Worm (Caenorhabditis elegans) whole organism, L1 larva: ENCODE data around the gene ZK1290.10.

ENCODE experiments used
- C34B4.2 ChIP-seq: sonication (generic microtip); optimal IDR thresholded peaks from 2 replicates; lab custom pipeline; 2017; ENCODE audit warnings: mild to moderate bottlenecking, missing genetic modification characterization, missing compliant biosample characterization
- F16B12.6 ChIP-seq: fragments of 150-350 bp; optimal IDR thresholded peaks from 2 replicates; lab custom pipeline; 2014; ENCODE audit warnings: missing biosample characterization, missing genetic modification characterization
- Y116A8C.19 ChIP-seq: sonication (generic microtip); optimal IDR thresholded peaks from 2 replicates; lab custom pipeline; 2016; ENCODE audit warnings: missing compliant biosample characterization, missing genetic modification characterization, borderline replicate concordance
- aha-1 ChIP-seq: fragments of 150-350 bp; optimal IDR thresholded peaks from 2 replicates; lab custom pipeline; 2014; ENCODE audit warnings: missing biosample characterization, missing genetic modification characterization
- alr-1 ChIP-seq: fragments of 200-800 bp; sonication (Bioruptor generic); optimal IDR thresholded peaks from 2 replicates; lab custom pipeline; 2018; ENCODE audit warnings: borderline replicate concordance, mild to moderate bottlenecking, missing genetic modification characterization, missing compliant biosample characterization
- ama-1 ChIP-seq: fragments of 150-350 bp; optimal IDR thresholded peaks from 2 replicates; lab custom pipeline; 2014
- blmp-1 ChIP-seq: fragments of 150-350 bp; optimal IDR thresholded peaks from 2 replicates; lab custom pipeline; 2014; ENCODE audit warnings: missing biosample characterization, missing genetic modification characterization
- ceh-82 ChIP-seq, 3 experiments: fragments of 150-350 bp in 1 of 3; sonication (generic microtip) in 2 of 3; optimal IDR thresholded peaks; 2 replicates each; lab custom pipeline; 2014 to 2017; ENCODE audit warnings: missing biosample characterization in 3 of 3, missing genetic modification characterization in 3 of 3
- ceh-88 ChIP-seq: fragments of 200-800 bp; sonication (Bioruptor generic); IDR thresholded peaks from 2 replicates; pipeline ENCODE4 v1.3.6; 2022; ENCODE audit warnings: missing genetic modification characterization, missing compliant biosample characterization
- ces-1 ChIP-seq: fragments of 150-350 bp; optimal IDR thresholded peaks from 2 replicates; lab custom pipeline; 2014; ENCODE audit warnings: missing biosample characterization, missing genetic modification reagents, missing genetic modification characterization
- dpl-1 ChIP-seq, 3 experiments: fragments of 150-350 bp in 2 of 3; sonication (generic microtip) in 1 of 3; optimal IDR thresholded peaks; 2 replicates each; lab custom pipeline; 2014 to 2017; ENCODE audit warnings: missing biosample characterization in 3 of 3, missing genetic modification characterization in 3 of 3, missing genetic modification reagents in 3 of 3
- efl-3 ChIP-seq: fragments of 200-800 bp; sonication (Bioruptor generic); optimal IDR thresholded peaks from 2 replicates; lab custom pipeline; 2018; ENCODE audit warnings: mild to moderate bottlenecking, missing genetic modification characterization, missing compliant biosample characterization
- egl-13 ChIP-seq: sonication (generic microtip); optimal IDR thresholded peaks from 2 replicates; lab custom pipeline; 2016; ENCODE audit warnings: missing genotype, missing genetic modification reagents, missing genetic modification characterization, missing compliant biosample characterization
- egl-27 ChIP-seq, 2 experiments: fragments of 150-350 bp in 1 of 2; sonication (generic microtip); optimal IDR thresholded peaks; 3 replicates each; lab custom pipeline; 2017 to 2018; ENCODE audit warnings: missing biosample characterization in 2 of 2, missing genetic modification characterization in 2 of 2, missing genetic modification reagents in 2 of 2
- elt-2 ChIP-seq: sonication (generic microtip); optimal IDR thresholded peaks from 2 replicates; lab custom pipeline; 2016; ENCODE audit warnings: missing genetic modification characterization, mild to moderate bottlenecking, inconsistent platforms, missing compliant biosample characterization, missing genetic modification reagents
- elt-3 ChIP-seq, 6 experiments: fragments of 150-350 bp in 1 of 6; sonication (generic microtip); optimal IDR thresholded peaks; 2 replicates each; lab custom pipeline; 2017 to 2018; ENCODE audit warnings: missing biosample characterization in 6 of 6, missing genetic modification characterization in 6 of 6, inconsistent platforms in 1 of 6
- ets-5 ChIP-seq: fragments of 200-800 bp; sonication (Bioruptor generic); IDR thresholded peaks from 2 replicates; pipeline ENCODE4 v1.3.6; 2022; ENCODE audit warnings: missing genetic modification characterization, missing compliant biosample characterization
- fkh-4 ChIP-seq: sonication (generic microtip); optimal IDR thresholded peaks from 2 replicates; lab custom pipeline; 2016; ENCODE audit warnings: missing compliant biosample characterization, missing genetic modification characterization, borderline replicate concordance
- fos-1 ChIP-seq: fragments of 150-350 bp; optimal IDR thresholded peaks from 2 replicates; lab custom pipeline; 2014; ENCODE audit warnings: missing biosample characterization, missing genetic modification characterization
- irx-1 ChIP-seq: sonication (generic microtip); optimal IDR thresholded peaks from 2 replicates; lab custom pipeline; 2016; ENCODE audit warnings: missing genetic modification characterization, missing compliant biosample characterization
- lin-13 ChIP-seq: fragments of 150-350 bp; optimal IDR thresholded peaks from 2 replicates; lab custom pipeline; 2014; ENCODE audit warnings: missing biosample characterization, missing genetic modification reagents, missing genetic modification characterization
- lin-14 ChIP-seq: fragments of 200-800 bp; sonication (Bioruptor generic); optimal IDR thresholded peaks from 2 replicates; lab custom pipeline; 2018; ENCODE audit warnings: mild to moderate bottlenecking, missing genetic modification characterization, moderate library complexity, missing compliant biosample characterization
- lin-15B ChIP-seq: fragments of 150-350 bp; sonication (generic microtip); optimal IDR thresholded peaks from 3 replicates; lab custom pipeline; 2014; ENCODE audit warnings: missing biosample characterization, missing genetic modification characterization
- lin-35 ChIP-seq, 2 experiments: fragments of 150-350 bp; optimal IDR thresholded peaks; 2 replicates each; lab custom pipeline; 2014; ENCODE audit warnings: missing biosample characterization in 2 of 2, missing genetic modification characterization in 2 of 2, missing genetic modification reagents in 2 of 2
- lin-39 ChIP-seq: fragments of 150-350 bp; optimal IDR thresholded peaks from 2 replicates; lab custom pipeline; 2014; ENCODE audit warnings: missing biosample characterization, missing genetic modification reagents, missing genetic modification characterization
- lir-3 ChIP-seq: sonication (generic microtip); optimal IDR thresholded peaks from 2 replicates; lab custom pipeline; 2016; ENCODE audit warnings: mild to moderate bottlenecking, missing genetic modification characterization, moderate library complexity, missing compliant biosample characterization; ENCODE audit not compliant: poor library complexity
- mab-9 ChIP-seq: fragments of 200-800 bp; sonication (Bioruptor generic); IDR thresholded peaks from 2 replicates; pipeline ENCODE4 v1.3.6; 2022; ENCODE audit warnings: missing genetic modification reagents, missing genetic modification characterization, missing compliant biosample characterization
- mdl-1 ChIP-seq, 2 experiments: fragments of 150-350 bp; optimal IDR thresholded peaks; 2 replicates each; lab custom pipeline; 2014 to 2017; ENCODE audit warnings: missing biosample characterization in 2 of 2, missing genetic modification characterization in 2 of 2, inconsistent platforms in 1 of 2
- mef-2 ChIP-seq: fragments of 150-350 bp; optimal IDR thresholded peaks from 2 replicates; lab custom pipeline; 2014; ENCODE audit warnings: missing biosample characterization, missing genetic modification characterization
- nhr-11 ChIP-seq: fragments of 150-350 bp; optimal IDR thresholded peaks from 2 replicates; lab custom pipeline; 2014; ENCODE audit warnings: missing biosample characterization, missing genetic modification characterization
- nhr-12 ChIP-seq: sonication (generic microtip); optimal IDR thresholded peaks from 2 replicates; lab custom pipeline; 2017; ENCODE audit warnings: missing biosample characterization, missing genetic modification characterization
- nhr-19 ChIP-seq: fragments of 200-800 bp; sonication (Bioruptor generic); conservative IDR thresholded peaks from 2 replicates; pipeline ENCODE4 v1.3.6; 2022; ENCODE audit warnings: missing genetic modification characterization, missing compliant biosample characterization
- nhr-20 ChIP-seq: sonication (generic microtip); optimal IDR thresholded peaks from 2 replicates; lab custom pipeline; 2016; ENCODE audit warnings: mild to moderate bottlenecking, missing genetic modification characterization, missing compliant biosample characterization
- nhr-237 ChIP-seq: fragments of 150-350 bp; optimal IDR thresholded peaks from 2 replicates; lab custom pipeline; 2014; ENCODE audit warnings: missing biosample characterization, missing genetic modification characterization
- nhr-28 ChIP-seq: fragments of 150-350 bp; optimal IDR thresholded peaks from 2 replicates; lab custom pipeline; 2014; ENCODE audit warnings: missing biosample characterization, missing genetic modification characterization
- nhr-47 ChIP-seq: sonication (generic microtip); optimal IDR thresholded peaks from 2 replicates; lab custom pipeline; 2016; ENCODE audit warnings: mild to moderate bottlenecking, missing genetic modification characterization, moderate library complexity, missing compliant biosample characterization
- nhr-77 ChIP-seq: fragments of 150-350 bp; optimal IDR thresholded peaks from 2 replicates; lab custom pipeline; 2014; ENCODE audit warnings: missing biosample characterization, missing genetic modification characterization
- nhr-85 ChIP-seq: sonication (generic microtip); peaks from one replicate; lab custom pipeline; 2016; ENCODE audit warnings: missing genetic modification characterization, inconsistent platforms, missing compliant biosample characterization
- nhr-90 ChIP-seq: sonication (generic microtip); optimal IDR thresholded peaks from 2 replicates; lab custom pipeline; 2016; ENCODE audit warnings: mild to moderate bottlenecking, missing genetic modification characterization, missing compliant biosample characterization; ENCODE audit not compliant: poor library complexity
- pag-3 ChIP-seq: sonication (generic microtip); optimal IDR thresholded peaks from 2 replicates; lab custom pipeline; 2017; ENCODE audit warnings: missing genetic modification characterization, mild to moderate bottlenecking, missing compliant biosample characterization, antibody characterized with exemption, borderline replicate concordance; ENCODE audit not compliant: insufficient read depth
- pax-3 ChIP-seq: fragments of 200-800 bp; sonication (Bioruptor generic); optimal IDR thresholded peaks from 2 replicates; lab custom pipeline; 2018; ENCODE audit warnings: mild to moderate bottlenecking, missing genetic modification characterization, moderate library complexity, missing compliant biosample characterization
- pqm-1 ChIP-seq: sonication (generic microtip); optimal IDR thresholded peaks from 3 replicates; lab custom pipeline; 2017; ENCODE audit warnings: missing biosample characterization, missing genetic modification characterization
- rnt-1 ChIP-seq: sonication (generic microtip); optimal IDR thresholded peaks from 2 replicates; lab custom pipeline; 2016; ENCODE audit warnings: mild to moderate bottlenecking, missing genetic modification characterization, moderate library complexity, missing compliant biosample characterization
- skn-1 ChIP-seq: fragments of 150-350 bp; optimal IDR thresholded peaks from 2 replicates; lab custom pipeline; 2014; ENCODE audit warnings: missing biosample characterization, missing genetic modification characterization
- snu-23 ChIP-seq: sonication (generic microtip); optimal IDR thresholded peaks from 2 replicates; lab custom pipeline; 2016; ENCODE audit warnings: missing genetic modification characterization, missing compliant biosample characterization
- sox-4 ChIP-seq: sonication (generic microtip); optimal IDR thresholded peaks from 2 replicates; lab custom pipeline; 2016; ENCODE audit warnings: missing genetic modification characterization, missing compliant biosample characterization
- tbx-2 ChIP-seq: sonication (generic microtip); optimal IDR thresholded peaks from 2 replicates; lab custom pipeline; 2016; ENCODE audit warnings: missing genetic modification characterization, missing compliant biosample characterization
- unc-130 ChIP-seq: fragments of 150-350 bp; optimal IDR thresholded peaks from 2 replicates; lab custom pipeline; 2017; ENCODE audit warnings: missing biosample characterization, missing genetic modification characterization, inconsistent platforms
- unc-62 ChIP-seq: fragments of 150-350 bp; optimal IDR thresholded peaks from 2 replicates; lab custom pipeline; 2014; ENCODE audit warnings: missing biosample characterization, missing genetic modification reagents, missing genetic modification characterization
- vab-15 ChIP-seq: sonication (generic microtip); optimal IDR thresholded peaks from 2 replicates; lab custom pipeline; 2017; ENCODE audit warnings: missing genotype, mild to moderate bottlenecking, missing genetic modification characterization, missing compliant biosample characterization
- ztf-11 ChIP-seq, 2 experiments: sonication (generic microtip); optimal IDR thresholded peaks; 2 replicates each; lab custom pipeline; 2016 to 2017; ENCODE audit warnings: missing genetic modification characterization in 2 of 2, missing biosample characterization in 1 of 2, missing compliant biosample characterization in 1 of 2

ZK1290.10 gene

DNA sequence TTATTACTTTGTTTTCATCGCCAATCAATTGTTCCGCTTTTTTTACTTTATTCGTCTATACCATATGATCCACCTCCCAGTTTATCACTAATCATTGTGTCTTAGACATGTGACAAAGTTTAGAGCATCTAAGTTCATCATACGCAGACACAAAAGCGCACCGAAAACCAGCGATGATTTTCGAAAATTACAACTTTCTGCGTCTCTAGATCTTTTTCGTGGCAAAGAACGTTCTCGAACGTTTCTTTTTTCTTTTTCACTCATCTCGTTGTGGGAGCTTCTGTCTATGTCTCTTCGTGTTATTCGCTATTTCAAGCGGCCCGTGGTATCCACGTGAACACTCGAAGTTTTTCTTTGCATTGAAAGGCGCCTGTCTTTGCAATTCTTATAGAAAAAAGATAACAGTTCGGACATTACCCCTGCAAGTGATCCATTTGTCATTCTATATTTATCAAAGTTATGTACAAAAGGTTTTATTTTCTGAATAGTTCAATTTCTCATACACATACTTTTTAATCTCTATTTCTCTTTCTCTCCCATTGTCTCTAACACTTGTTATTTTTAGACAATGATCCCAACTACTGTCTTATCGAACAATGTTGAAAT is 24.5 kb downstream of the ZK1290.10 start, which contains the start of gene ZK1290.5 (continued):
- TF ChIP-seq nhr-77 (tag; lab: Kevin White, UChicago) (peak; percentile 91), nhr-19 (GFP tag; lab: Robert Waterston, UW) (peak; percentile 92), mab-9 (GFP tag; lab: Robert Waterston, UW) (peak; percentile 15; the same call in 1 of the 2 replicates), fkh-4 (tag; lab: Kevin White, UChicago) (no peak), ceh-82 (tag; optimal IDR thresholded peaks at IDR 0.05; lab: Kevin White, UChicago) (peak in 2 of 3 experiments; percentile 25 to 63), fos-1 (tag; lab: Kevin White, UChicago) (peak; percentile 23), irx-1 (tag; lab: Kevin White, UChicago) (peak; percentile 80), ceh-88 (peak; percentile 53), C34B4.2 (no peak), mdl-1 (tag; optimal IDR thresholded peaks at IDR 0.05; lab: Kevin White, UChicago) (peak in 1 of 2 experiments; percentile 95), ets-5 (GFP tag; lab: Robert Waterston, UW) (no peak), lir-3 (tag; lab: Kevin White, UChicago) (peak; percentile 60), nhr-237 (peak; percentile 30), nhr-12 (tag; lab: Kevin White, UChicago) (no peak), egl-27 (tag; optimal IDR thresholded peaks at IDR 0.05; lab: Kevin White, UChicago) (no peak), aha-1 (tag; lab: Kevin White, UChicago) (no peak), vab-15 (tag; lab: Kevin White, UChicago) (no peak), sox-4 (no peak), nhr-20 (tag; lab: Kevin White, UChicago) (peak; percentile 97), alr-1 (tag; lab: Kevin White, UChicago) (no peak), unc-62 (GFP tag; lab: Kevin White, UChicago) (no peak), nhr-85 (tag; lab: Kevin White, UChicago) (peak; percentile 98), mef-2 (tag; lab: Kevin White, UChicago) (no peak), dpl-1 (GFP tag; optimal IDR thresholded peaks at IDR 0.05; lab: Kevin White, UChicago) (peak; percentile 60 to 66 (median 62)), lin-13 (GFP tag; lab: Kevin White, UChicago) (peak; percentile 54), nhr-47 (tag; lab: Kevin White, UChicago) (peak; percentile 86), skn-1 (tag; lab: Kevin White, UChicago) (peak; percentile 83), elt-2 (tag; lab: Kevin White, UChicago) (peak; percentile 89), nhr-11 (tag; lab: Kevin White, UChicago) (peak; percentile 39), pax-3 (tag; lab: Kevin White, UChicago) (peak; percentile 58), ama-1 (lab: Kevin White, UChicago) (no peak), nhr-28 (no peak), nhr-90 (tag; lab: Kevin White, UChicago) (peak; percentile 89), pqm-1 (no peak), lin-15B (tag; lab: Kevin White, UChicago) (no peak), lin-39 (tag; lab: Kevin White, UChicago) (peak; percentile 60), unc-130 (peak; percentile 82), pag-3 (tag; lab: Kevin White, UChicago) (no peak), rnt-1 (tag; lab: Kevin White, UChicago) (peak; percentile 75), Y116A8C.19 (tag; lab: Kevin White, UChicago) (no peak), lin-14 (peak; percentile 97), tbx-2 (tag; lab: Kevin White, UChicago) (peak; percentile 92), ces-1 (GFP tag; lab: Kevin White, UChicago) (no peak), egl-13 (tag; lab: Kevin White, UChicago) (no peak), blmp-1 (tag; lab: Kevin White, UChicago) (peak; percentile 84), ztf-11 (tag; optimal IDR thresholded peaks at IDR 0.05; lab: Kevin White, UChicago) (no peak), snu-23 (peak; percentile 92), efl-3 (GFP tag; lab: Kevin White, UChicago) (no peak), elt-3 (tag; optimal IDR thresholded peaks at IDR 0.05; lab: Kevin White, UChicago) (peak in 4 of 6 experiments; percentile 9 to 89 (median 72)), F16B12.6 (tag; lab: Kevin White, UChicago) (no peak), lin-35 (GFP tag; optimal IDR thresholded peaks at IDR 0.05; lab: Kevin White, UChicago) (peak; percentile 62 to 79)
